Fruit fly (Drosophila melanogaster) ovary, adult (tissue): ENCODE results near the gene CG7548.
"Not testable (repeated sequence)": the region's sequence is repeated elsewhere in the genome, so short reads cannot be mapped to it uniquely, and the experiment has no call there.

ENCODE experiments used
- CG17801 ChIP-seq: fragments of 200-800 bp; optimal IDR thresholded peaks from 2 replicates; lab custom pipeline; 2019; ENCODE audit warnings: missing biosample characterization, mild to moderate bottlenecking, missing genetic modification characterization, moderate library complexity; ENCODE audit not compliant: partially characterized antibody

Gene CG7548

DNA sequence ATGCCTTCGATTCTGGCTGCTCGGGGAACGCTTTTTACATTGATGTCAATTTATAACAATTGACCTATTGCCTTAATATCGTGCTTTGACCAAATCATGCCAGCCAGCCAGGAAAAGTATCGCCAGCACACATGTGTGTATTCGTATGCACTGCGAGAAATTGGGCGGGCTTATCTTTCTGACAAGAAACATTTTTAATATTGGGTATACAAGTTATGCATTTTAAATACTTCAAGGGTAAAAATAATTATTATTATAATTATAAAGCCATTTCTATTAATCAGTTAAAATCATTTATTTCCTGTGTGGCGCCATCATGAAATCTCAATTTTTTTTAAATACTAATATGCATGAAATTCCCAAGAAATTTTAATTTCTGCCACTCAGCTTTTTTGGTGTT lies 15.8 kb upstream of the CG7548 start:
- TF ChIP-seq CG17801 (GFP tag; lab: Kevin White, UChicago) = no peak

DNA sequence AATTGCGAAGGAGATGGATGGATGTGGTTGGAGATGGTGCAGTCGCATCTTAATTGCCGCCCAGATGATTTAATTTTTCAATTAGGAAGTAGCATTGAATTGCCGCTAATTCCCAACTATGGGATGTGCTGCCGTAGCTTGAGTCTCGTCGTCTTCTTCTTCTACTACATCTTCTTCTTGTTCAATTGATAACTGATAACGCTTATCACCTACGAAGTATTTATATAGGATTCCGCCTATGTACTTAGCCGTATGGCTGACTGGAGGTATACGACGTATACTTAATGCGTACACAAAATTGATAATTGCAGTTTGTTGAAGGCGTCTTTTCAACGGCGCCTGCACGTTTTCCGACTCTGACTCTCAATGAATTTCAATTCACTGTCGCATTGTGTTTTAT lies 14.6 kb upstream of the CG7548 start:
- no peak for TF ChIP-seq CG17801 (GFP tag; lab: Kevin White, UChicago)

DNA sequence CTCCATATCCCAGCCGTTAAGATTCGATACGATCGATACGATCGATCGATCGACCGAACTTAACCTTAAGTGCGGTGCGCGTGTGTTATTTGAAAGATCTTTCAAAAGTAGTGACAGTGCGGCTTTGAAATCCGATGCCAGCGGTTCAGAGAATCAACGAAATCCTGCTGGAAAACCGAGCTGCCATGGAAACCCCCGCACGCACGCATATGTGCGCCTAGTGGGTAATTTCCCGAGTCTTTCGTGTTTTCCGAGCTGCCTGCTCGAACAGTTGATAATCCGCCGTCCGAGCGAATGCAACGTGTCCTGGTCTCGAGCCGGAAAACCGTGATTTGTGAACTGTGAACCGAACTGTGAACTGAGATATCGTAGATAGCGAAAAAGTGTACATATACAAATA lies 13.2 kb upstream of the CG7548 start:
- TF ChIP-seq CG17801 (GFP tag; lab: Kevin White, UChicago) = no peak

DNA sequence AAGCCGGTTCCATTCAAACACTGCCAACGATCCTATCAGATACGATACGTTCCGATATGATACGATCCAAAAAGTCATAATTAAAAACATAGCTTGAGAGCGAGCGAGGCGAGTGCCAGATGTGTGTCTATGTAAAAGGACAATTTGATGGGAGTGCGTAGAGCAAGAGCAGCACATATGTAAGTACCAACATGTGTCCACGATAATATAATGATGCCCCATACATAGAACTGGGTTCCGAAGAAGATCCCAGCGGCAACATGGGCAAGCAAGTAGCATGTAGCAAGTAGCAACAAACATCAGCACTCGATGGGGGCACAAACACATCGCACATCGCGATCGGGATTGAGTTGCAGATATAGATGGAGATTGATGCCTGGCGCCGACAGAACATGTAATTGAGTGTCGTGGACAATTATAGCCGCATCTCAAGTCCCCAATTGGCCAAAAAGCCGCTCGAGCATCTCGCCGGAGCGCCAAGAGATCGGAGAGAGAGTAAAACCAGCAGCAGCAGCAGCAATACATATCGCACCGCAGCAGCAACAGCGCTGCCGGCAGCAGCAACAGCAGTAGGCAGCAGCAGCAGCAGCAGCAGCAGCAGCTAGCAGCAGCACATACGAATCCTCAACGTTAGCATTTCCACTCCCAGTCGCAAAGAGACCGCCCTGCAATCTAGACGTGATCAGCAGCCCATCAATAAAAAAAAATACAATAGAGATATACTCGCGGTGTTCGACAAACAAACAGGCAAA lies 12.5 kb upstream of the CG7548 start, which contains the start of gene ltl:
TSS of gene ltl (plus strand) at position 647 of the 752 bp plus-strand sequence.
- TF ChIP-seq CG17801 (GFP tag; lab: Kevin White, UChicago) = no peak

DNA sequence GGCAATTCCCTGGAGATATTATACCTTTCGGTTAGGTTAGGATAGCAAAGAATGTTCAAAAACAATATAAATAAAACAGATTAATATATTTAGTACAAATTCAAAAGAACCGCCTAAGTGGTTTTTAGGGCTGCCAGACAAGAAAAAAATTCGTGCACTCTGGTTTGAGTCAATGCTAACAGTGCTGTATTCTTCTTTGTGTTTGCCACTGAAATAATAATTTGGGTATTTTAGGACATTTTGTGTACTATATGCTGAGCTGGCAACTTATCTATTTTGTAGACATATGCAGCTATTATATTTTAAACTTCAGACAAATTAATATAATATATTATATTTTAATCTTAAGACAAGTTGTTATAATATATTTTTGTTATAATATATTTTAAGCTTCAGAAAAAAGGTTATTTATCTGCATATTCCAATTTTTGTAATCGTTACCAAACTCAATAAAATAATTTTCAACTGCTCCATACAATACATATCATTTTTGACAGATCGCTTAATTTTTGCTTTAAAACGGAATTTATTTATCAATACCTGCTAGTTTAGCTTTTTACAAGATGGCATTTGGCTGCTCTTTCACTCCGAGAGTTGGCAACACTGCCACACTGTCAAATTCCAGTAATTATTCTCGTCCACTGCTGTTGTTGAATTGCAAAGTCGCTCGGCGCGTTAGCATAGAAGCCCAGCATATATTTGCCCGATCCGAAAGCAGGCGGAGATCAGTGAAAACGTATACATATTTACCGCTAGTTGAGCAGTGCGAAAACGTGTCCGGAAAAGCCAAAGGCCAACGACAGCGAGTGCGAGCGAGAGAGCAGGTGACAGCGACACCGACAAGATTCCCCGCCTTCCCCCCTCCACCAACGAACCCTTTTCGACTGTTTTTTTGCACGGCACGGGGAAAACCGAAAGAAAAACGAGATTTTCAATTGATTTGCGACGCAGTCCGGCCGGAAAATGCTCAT lies 4.7 kb upstream of the CG7548 start, which contains the start of gene CG7546:
TSS of gene CG7546 (plus strand) at position 573 of the 971 bp plus-strand sequence.
- no peak for TF ChIP-seq CG17801 (GFP tag; lab: Kevin White, UChicago)

DNA sequence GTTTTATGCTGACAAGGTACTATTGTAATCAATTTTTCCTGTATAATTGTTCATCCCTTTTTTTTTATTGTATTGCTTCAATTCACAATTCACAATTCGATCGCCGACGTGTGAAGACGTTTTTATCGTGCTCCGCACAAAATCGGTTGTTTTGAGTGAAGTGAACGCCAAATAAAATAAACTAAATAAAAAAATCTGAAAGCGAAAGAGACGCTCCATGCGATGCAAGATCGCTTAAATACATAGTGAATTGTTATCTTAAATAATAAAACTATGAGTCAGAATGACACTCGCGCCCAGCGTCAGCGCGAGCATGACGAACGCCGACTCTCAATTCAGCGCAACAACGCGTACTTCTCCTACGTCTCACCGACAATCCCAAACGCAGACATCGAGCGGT lies 7.3 kb downstream of the CG7548 start, which contains the start of gene CG8539:
TSS of gene CG8539 (minus strand) at position 101 of the 400 bp plus-strand sequence.
- not testable (repeated sequence) for TF ChIP-seq CG17801 (GFP tag; lab: Kevin White, UChicago)

DNA sequence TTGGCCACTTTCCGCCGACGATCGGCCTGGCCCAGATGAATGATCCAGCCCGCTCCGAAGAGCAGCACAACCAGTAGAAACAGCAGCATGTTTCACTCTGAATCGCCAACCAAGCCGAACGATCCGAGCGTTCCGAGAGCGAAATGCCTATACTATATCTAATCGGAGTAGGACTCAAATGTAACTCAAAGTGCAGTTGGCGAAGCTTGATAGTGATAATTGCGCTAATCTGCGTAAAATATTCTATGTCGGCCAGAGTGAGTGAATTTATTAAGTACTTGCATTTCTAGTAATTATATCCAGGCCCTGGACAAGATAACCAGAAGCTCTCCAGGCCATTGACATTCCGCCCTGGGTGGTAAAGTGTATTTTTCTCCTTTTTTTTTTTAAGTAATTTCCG lies 9.9 kb downstream of the CG7548 start, which contains the start of gene Cyp4d8:
TSS of gene Cyp4d8 (minus strand) at position 101 of the 400 bp plus-strand sequence.
- no peak for TF ChIP-seq CG17801 (GFP tag; lab: Kevin White, UChicago)

DNA sequence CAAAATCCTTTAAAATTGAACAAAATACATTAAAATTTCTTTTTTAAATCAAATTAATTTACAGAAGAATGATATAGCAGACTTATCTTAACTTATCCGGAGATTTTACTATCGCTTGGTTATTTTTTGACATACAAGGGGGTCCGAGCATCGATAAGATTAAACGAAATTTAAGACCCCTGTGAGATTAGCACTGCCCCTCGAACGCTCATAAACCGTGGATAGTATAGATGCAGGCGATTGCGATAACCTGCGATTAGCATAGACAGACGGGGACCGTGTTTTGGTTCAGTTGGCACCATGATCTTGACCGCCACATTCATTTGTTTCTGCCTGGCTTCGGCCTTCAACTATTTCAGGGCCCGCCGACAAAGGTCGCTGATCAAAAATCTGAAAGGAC lies 14.5 kb downstream of the CG7548 start, which contains the start of gene Cyp316a1:
TSS of gene Cyp316a1 (plus strand) at position 301 of the 400 bp plus-strand sequence.
- no peak for TF ChIP-seq CG17801 (GFP tag; lab: Kevin White, UChicago)

DNA sequence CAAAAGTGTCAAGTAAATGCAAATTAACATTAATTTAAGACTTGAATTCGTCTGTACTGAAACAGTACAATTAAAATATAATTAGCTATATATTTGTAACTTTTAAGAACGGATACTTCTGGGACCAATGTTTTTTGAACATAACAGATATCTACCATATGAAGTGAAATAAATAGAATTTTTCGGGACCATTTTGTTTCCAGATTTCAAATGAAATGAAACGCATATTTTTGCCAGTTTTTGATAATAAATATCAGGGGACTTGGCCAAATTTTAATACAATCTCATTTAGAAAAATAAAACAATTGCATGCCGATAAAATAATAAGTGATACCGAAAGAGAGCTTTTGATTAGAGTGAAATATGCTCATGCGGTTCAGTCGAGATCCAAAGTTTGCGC lies 20.4 kb downstream of the CG7548 start, which contains the start of gene mthl6:
TSS of gene mthl6 (plus strand) at position 301 of the 400 bp plus-strand sequence.
- TF ChIP-seq CG17801 (GFP tag; lab: Kevin White, UChicago) = no peak

DNA sequence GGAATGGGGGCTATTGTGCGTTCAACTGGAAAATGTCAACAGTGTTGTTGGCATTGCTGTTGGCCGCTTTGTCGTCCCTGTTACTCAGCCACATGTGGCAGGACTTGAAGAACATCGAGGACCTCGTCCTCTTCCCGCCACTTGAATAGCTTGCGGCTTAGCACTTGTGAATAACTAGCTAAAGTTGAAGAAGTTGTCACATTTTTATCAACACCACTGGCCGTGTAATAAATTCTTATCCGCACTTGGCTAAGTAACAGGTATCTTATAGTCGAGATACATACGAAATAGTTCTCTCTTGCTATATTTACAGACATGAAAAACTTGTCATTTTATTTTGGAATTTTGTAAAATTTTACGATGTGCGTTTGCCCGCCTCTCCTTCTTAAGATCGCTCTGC lies 30.7 kb downstream of the CG7548 start, which contains the start of gene CG43292:
TSS of gene CG43292 (plus strand) at position 301 of the 400 bp plus-strand sequence.
- TF ChIP-seq CG17801 (GFP tag; lab: Kevin White, UChicago) = no peak

DNA sequence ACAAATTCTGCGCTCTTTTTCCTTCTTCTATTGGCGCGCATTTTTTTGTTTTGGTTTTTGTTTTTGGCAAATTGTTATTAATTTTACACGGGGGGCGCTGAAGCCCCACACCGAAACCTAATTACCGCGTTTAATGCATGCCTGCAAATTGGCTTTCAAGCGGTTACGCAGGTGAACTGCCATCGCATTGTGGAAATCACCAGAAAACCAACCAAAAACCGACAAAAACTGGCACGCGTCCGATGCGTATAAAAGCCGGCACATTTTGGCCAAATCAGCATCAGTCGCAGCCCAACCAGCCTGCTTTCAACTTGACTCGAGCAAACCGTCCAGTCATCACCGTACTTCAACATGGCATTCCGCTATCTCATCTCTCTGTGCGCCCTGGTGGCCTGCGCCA lies 34.8 kb downstream of the CG7548 start, which contains the start of gene CG8541:
TSS of gene CG8541 (plus strand) at position 301 of the 400 bp plus-strand sequence.
- no peak for TF ChIP-seq CG17801 (GFP tag; lab: Kevin White, UChicago)

DNA sequence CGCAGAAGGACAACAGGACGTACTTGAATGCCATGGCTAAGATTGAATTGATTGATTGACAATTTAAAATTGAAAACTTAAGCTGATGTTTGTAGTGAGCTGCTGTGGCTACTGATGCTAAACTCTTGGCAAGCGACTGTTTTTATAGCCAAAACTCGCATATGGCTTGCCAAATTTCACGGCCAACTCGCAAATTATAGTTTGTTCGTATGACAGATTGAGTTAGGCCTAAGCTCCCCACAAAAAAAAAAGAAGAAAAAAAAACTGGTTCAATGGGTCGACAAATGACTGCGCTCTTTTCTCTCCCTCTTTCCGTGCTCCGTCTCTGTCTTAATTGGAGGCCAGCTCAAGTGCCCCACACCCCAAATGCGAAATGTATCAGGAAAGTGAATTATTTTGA lies 35.8 kb downstream of the CG7548 start, which contains the start of gene CG8543:
TSS of gene CG8543 (minus strand) at position 101 of the 400 bp plus-strand sequence.
- TF ChIP-seq CG17801 (GFP tag; lab: Kevin White, UChicago) = no peak

DNA sequence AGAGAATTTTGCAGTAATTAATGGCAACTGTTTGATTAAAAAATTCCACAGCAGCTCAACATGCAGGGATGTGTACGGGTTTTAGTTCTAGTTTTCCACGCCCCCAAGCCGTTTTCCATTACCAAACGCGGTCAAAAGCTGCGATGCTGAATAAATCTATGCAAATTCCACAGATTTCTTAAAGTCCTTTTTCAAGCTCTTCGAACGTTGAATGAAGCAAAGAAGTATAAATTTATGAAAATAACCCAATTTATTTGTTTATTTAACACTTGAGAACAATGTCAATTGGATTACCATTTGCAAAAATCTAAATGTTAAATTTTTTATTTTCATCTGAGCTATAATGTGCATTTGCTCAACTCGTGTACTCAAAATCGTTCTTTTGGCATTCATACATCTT lies 40.8 kb downstream of the CG7548 start, which contains the start of the genes CG42660, CG42661 and Tsp66A:
TSS of gene CG42660 (plus strand) at position 301 of the 400 bp plus-strand sequence.
TSS of gene CG42661 (plus strand) at position 301 of the 400 bp plus-strand sequence.
TSS of gene Tsp66A (plus strand) at position 301 of the 400 bp plus-strand sequence.
- no peak for TF ChIP-seq CG17801 (GFP tag; lab: Kevin White, UChicago)

DNA sequence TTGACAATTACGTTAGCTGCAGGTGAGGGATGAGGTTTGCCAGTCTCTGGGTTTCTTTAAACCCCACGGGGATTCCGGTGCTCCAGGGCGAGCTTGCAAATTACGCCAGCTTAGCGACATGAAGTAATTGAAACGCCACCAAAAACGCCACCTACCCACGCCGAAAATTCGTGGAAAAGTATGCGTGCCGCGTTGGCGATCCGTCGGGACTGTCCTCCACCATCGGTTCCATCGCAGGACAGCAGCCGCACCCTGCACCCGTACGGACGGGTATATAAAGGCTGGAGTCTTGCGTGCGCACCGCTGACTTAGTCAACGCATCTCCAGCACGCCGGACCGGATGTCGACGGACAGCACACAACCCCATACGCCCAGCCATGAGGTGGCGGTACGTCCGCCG lies 50.2 kb downstream of the CG7548 start, which contains the start of gene ppk26:
TSS of gene ppk26 (plus strand) at position 301 of the 400 bp plus-strand sequence.
- TF ChIP-seq CG17801 (GFP tag; lab: Kevin White, UChicago) = no peak
